Fruit fly (Drosophila melanogaster) whole organism, wandering third instar larva: ENCODE results near the gene CG11590.

ENCODE experiments used
- Abd-B ChIP-seq: fragments of >200 bp; optimal IDR thresholded peaks from 2 replicates; lab custom pipeline; 2017; ENCODE audit warnings: missing biosample characterization, missing genetic modification characterization
- CG32264 ChIP-seq: fragments of 200-800 bp; sonication (Bioruptor generic); optimal IDR thresholded peaks from 2 replicates; lab custom pipeline; 2016; ENCODE audit warnings: missing biosample characterization, missing genetic modification characterization
- CG9705 ChIP-seq: fragments of 200-800 bp; sonication (Bioruptor generic); optimal IDR thresholded peaks from 2 replicates; lab custom pipeline; 2018; ENCODE audit warnings: missing biosample characterization, mild to moderate bottlenecking, missing genetic modification characterization
- CrebA ChIP-seq: fragments of 200-800 bp; sonication (Bioruptor generic); optimal IDR thresholded peaks from 2 replicates; lab custom pipeline; 2016; ENCODE audit warnings: missing biosample characterization, mild to moderate bottlenecking, missing genetic modification characterization, borderline replicate concordance
- Dfd ChIP-seq: fragments of >200 bp; optimal IDR thresholded peaks from 2 replicates; lab custom pipeline; 2017; ENCODE audit warnings: missing biosample characterization, missing genetic modification characterization
- Dif ChIP-seq: fragments of 200-275, 200-300 bp; sonication (Bioruptor generic); optimal IDR thresholded peaks from 2 replicates; lab custom pipeline; 2018; ENCODE audit warnings: missing biosample characterization, missing genetic modification characterization; ENCODE audit not compliant: partially characterized antibody
- GATAd ChIP-seq: sonication (Bioruptor generic); optimal IDR thresholded peaks from 2 replicates; lab custom pipeline; 2016; ENCODE audit warnings: missing biosample characterization, missing genetic modification characterization
- HLH106 ChIP-seq: fragments of 200-800 bp; optimal IDR thresholded peaks from 3 replicates; lab custom pipeline; 2019; ENCODE audit warnings: missing biosample characterization, mild to moderate bottlenecking, missing genetic modification characterization, moderate library complexity
- Hnf4 ChIP-seq: fragments of 200-800 bp; sonication (Bioruptor generic); optimal IDR thresholded peaks from 2 replicates; lab custom pipeline; 2016; ENCODE audit warnings: missing biosample characterization, mild to moderate bottlenecking, missing genetic modification characterization
- Hr78 ChIP-seq: fragments of >200 bp; optimal IDR thresholded peaks from 2 replicates; lab custom pipeline; 2017; ENCODE audit warnings: missing biosample characterization, missing genetic modification characterization
- Hr83 ChIP-seq: fragments of 200-300 bp; sonication (Bioruptor generic); optimal IDR thresholded peaks from 2 replicates; lab custom pipeline; 2016; ENCODE audit warnings: missing biosample characterization, mild to moderate bottlenecking, missing genetic modification characterization, moderate library complexity; ENCODE audit not compliant: poor library complexity, severe bottlenecking
- Jra ChIP-seq: sonication (Bioruptor generic); optimal IDR thresholded peaks from 2 replicates; lab custom pipeline; 2016; ENCODE audit warnings: missing biosample characterization, missing genetic modification characterization
- Mio ChIP-seq: sonication (Bioruptor generic); optimal IDR thresholded peaks from 2 replicates; lab custom pipeline; 2016; ENCODE audit warnings: missing biosample characterization, missing genetic modification characterization
- Myc ChIP-seq: fragments of >200 bp; optimal IDR thresholded peaks from 2 replicates; lab custom pipeline; 2017
- N ChIP-seq: fragments of >200 bp; optimal IDR thresholded peaks from 2 replicates; lab custom pipeline; 2018; ENCODE audit warnings: missing biosample characterization, missing external identifiers, missing genetic modification characterization
- OdsH ChIP-seq: fragments of 200-800 bp; sonication (Bioruptor generic); optimal IDR thresholded peaks from 2 replicates; lab custom pipeline; 2016; ENCODE audit warnings: missing biosample characterization, mild to moderate bottlenecking, missing genetic modification characterization
- Rel ChIP-seq, 2 experiments: fragments of 200-800 bp; sonication (Bioruptor generic) in 1 of 2; optimal IDR thresholded peaks; 2 replicates in 1 of 2; 3 replicates in 1 of 2; lab custom pipeline; 2016 to 2019; ENCODE audit warnings: mild to moderate bottlenecking in 2 of 2, missing biosample characterization in 2 of 2, missing genetic modification characterization in 2 of 2, moderate library complexity in 1 of 2
- Sp1 ChIP-seq: fragments of 200-800 bp; sonication (Bioruptor generic); optimal IDR thresholded peaks from 3 replicates; lab custom pipeline; 2019; ENCODE audit warnings: missing biosample characterization, mild to moderate bottlenecking, missing genetic modification characterization, moderate library complexity
- Vsx2 ChIP-seq: fragments of 200-300, 225-300 bp; sonication (Bioruptor generic); optimal IDR thresholded peaks from 2 replicates; lab custom pipeline; 2018; ENCODE audit warnings: missing biosample characterization, missing genetic modification characterization; ENCODE audit not compliant: partially characterized antibody
- br ChIP-seq: fragments of 200-800 bp; sonication (Bioruptor generic); optimal IDR thresholded peaks from 2 replicates; lab custom pipeline; 2016; ENCODE audit warnings: missing biosample characterization, missing genetic modification characterization
- brk ChIP-seq: fragments of 200-800 bp; sonication (Bioruptor generic); optimal IDR thresholded peaks from 2 replicates; lab custom pipeline; 2016; ENCODE audit warnings: missing biosample characterization, mild to moderate bottlenecking, missing genetic modification characterization
- dl ChIP-seq, 2 experiments: fragments of 175-275, 200-275 bp in 1 of 2; fragments of 200-275 bp in 1 of 2; sonication (Bioruptor generic); optimal IDR thresholded peaks; lab custom pipeline; 2018; ENCODE audit warnings: mild to moderate bottlenecking in 2 of 2, missing biosample characterization in 2 of 2, missing genetic modification characterization in 2 of 2, moderate library complexity in 2 of 2; ENCODE audit not compliant: partially characterized antibody in 2 of 2, insufficient read depth in 1 of 2
- dmrt93B ChIP-seq: fragments of 200-800 bp; sonication (Bioruptor generic); optimal IDR thresholded peaks from 2 replicates; lab custom pipeline; 2018; ENCODE audit warnings: missing biosample characterization, mild to moderate bottlenecking, missing genetic modification characterization
- dsf ChIP-seq: sonication (Bioruptor generic); optimal IDR thresholded peaks from 2 replicates; lab custom pipeline; 2016; ENCODE audit warnings: missing biosample characterization, missing genetic modification characterization, borderline replicate concordance
- ey ChIP-seq: fragments of 200-800 bp; sonication (Bioruptor generic); optimal IDR thresholded peaks from 2 replicates; lab custom pipeline; 2016; ENCODE audit warnings: missing biosample characterization, missing genetic modification characterization
- foxo ChIP-seq, 2 experiments: fragments of 200-800 bp; sonication (Bioruptor generic); optimal IDR thresholded peaks; 2 replicates in 1 of 2; 3 replicates in 1 of 2; lab custom pipeline; 2016 to 2017; ENCODE audit warnings: missing biosample characterization in 2 of 2, missing genetic modification characterization in 2 of 2
- fru ChIP-seq: fragments of 200-800 bp; sonication (Bioruptor generic); optimal IDR thresholded peaks from 3 replicates; lab custom pipeline; 2016; ENCODE audit warnings: missing biosample characterization, mild to moderate bottlenecking, missing genetic modification characterization
- h ChIP-seq: fragments of 200-800 bp; sonication (Bioruptor generic); optimal IDR thresholded peaks from 3 replicates; lab custom pipeline; 2016; ENCODE audit warnings: missing biosample characterization, mild to moderate bottlenecking, missing genetic modification characterization
- jim ChIP-seq: fragments of 175-275, 200-325 bp; sonication (Bioruptor generic); optimal IDR thresholded peaks from 2 replicates; lab custom pipeline; 2016; ENCODE audit warnings: missing biosample characterization, mild to moderate bottlenecking, missing genetic modification characterization
- lola ChIP-seq: fragments of >200 bp; optimal IDR thresholded peaks from 2 replicates; lab custom pipeline; 2017; ENCODE audit warnings: missing biosample characterization, missing genetic modification characterization
- pan ChIP-seq: fragments of >200 bp; optimal IDR thresholded peaks from 2 replicates; lab custom pipeline; 2017
- psq ChIP-seq: fragments of 200-800 bp; sonication (Bioruptor generic); optimal IDR thresholded peaks from 3 replicates; lab custom pipeline; 2017; ENCODE audit warnings: missing biosample characterization, mild to moderate bottlenecking, missing genetic modification characterization, moderate library complexity
- rgr ChIP-seq: fragments of 200-800 bp; sonication (Bioruptor generic); optimal IDR thresholded peaks from 3 replicates; lab custom pipeline; 2016; ENCODE audit warnings: missing biosample characterization, mild to moderate bottlenecking, missing genetic modification characterization
- sage ChIP-seq: fragments of 200-800 bp; sonication (Bioruptor generic); optimal IDR thresholded peaks from 2 replicates; lab custom pipeline; 2016; ENCODE audit warnings: missing biosample characterization, mild to moderate bottlenecking, missing genetic modification characterization
- sv ChIP-seq: fragments of 200-800 bp; sonication (Bioruptor generic); optimal IDR thresholded peaks from 3 replicates; lab custom pipeline; 2016; ENCODE audit warnings: missing biosample characterization, missing genetic modification characterization
- tai ChIP-seq: sonication (Bioruptor generic); optimal IDR thresholded peaks from 2 replicates; lab custom pipeline; 2016; ENCODE audit warnings: missing biosample characterization, missing genetic modification characterization
- usp ChIP-seq: fragments of >200 bp; optimal IDR thresholded peaks from 2 replicates; lab custom pipeline; 2017; ENCODE audit warnings: missing biosample characterization, missing genetic modification characterization
- woc ChIP-seq: sonication (Bioruptor generic); optimal IDR thresholded peaks from 2 replicates; lab custom pipeline; 2016; ENCODE audit warnings: missing biosample characterization, mild to moderate bottlenecking, missing genetic modification characterization

The CG11590 gene

DNA sequence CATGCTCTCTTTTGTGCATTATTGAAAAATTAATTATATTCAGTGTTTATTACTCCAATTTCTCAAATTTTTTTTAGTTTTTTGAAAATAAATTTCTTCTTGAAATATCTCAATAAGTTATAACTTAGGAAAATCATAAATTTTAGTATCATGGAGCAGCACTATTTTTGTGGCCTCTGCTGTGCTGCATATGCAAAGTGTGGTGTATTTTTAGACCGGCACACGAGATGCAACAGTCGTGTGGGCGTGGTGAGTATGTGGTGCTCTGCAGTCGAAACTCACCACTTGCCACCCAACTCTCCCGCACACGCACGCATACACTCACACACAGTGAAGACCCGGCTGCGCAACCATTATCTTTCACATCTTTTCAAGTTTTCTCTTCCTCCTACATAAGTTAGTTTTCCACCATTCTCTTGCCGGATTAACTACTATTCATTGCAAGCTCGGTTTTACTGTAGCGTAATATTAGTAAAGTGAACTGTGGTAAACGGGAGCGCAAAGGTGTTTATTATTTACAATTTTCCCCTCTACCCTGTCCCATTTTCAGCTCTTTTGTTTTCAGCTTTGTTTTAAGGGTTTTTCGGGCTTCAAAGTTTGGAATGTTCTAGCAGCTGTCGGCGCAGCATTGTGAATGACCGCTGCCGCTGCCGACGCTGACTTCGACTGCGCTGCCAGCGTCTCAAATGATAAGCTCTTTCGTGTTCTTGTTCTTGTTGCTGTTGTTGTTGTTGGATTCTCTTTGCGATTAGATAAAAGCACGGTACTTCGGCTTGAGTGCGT is 8.6 kb downstream of the CG11590 start (continued):
- TF ChIP-seq Vsx2 (GFP tag; lab: Kevin White, UChicago): no peak

dm6 chrX:14209209-14209781 is 9.3 kb downstream of the CG11590 start:
- no peak for TF ChIP-seq Vsx2 (GFP tag; lab: Kevin White, UChicago)
- TF ChIP-seq Rel (GFP tag; optimal IDR thresholded peaks at IDR 0.05; lab: Kevin White, UChicago): no peak
- peak; percentile 62 for TF ChIP-seq Rel (tag; optimal IDR thresholded peaks at IDR 0.05; lab: Kevin White, UChicago)
- no peak for TF ChIP-seq sv
- TF ChIP-seq GATAd (GFP tag; lab: Kevin White, UChicago): no peak
- no peak for TF ChIP-seq OdsH
- peak; percentile 19 for TF ChIP-seq h (GFP tag; lab: Kevin White, UChicago)
- no peak for TF ChIP-seq Hr83 (GFP tag; lab: Kevin White, UChicago)
- TF ChIP-seq CG32264: no peak
- no peak for TF ChIP-seq lola (GFP tag; lab: Kevin White, UChicago)
- TF ChIP-seq Dif (GFP tag; lab: Kevin White, UChicago): no peak
- TF ChIP-seq foxo (GFP tag; optimal IDR thresholded peaks at IDR 0.05; lab: Kevin White, UChicago): peak in 1 of 2 experiments; percentile 28
- TF ChIP-seq fru: peak; percentile 2
- no peak for TF ChIP-seq HLH106 (tag; lab: Kevin White, UChicago)
- no peak for TF ChIP-seq dsf (GFP tag; lab: Kevin White, UChicago)
- peak; percentile 2 for TF ChIP-seq Sp1 (GFP tag; lab: Kevin White, UChicago)
- TF ChIP-seq pan (lab: Kevin White, UChicago): no peak
- TF ChIP-seq ey: peak; percentile 20
- TF ChIP-seq br: no peak
- no peak for TF ChIP-seq CG9705
- no peak for TF ChIP-seq Mio (GFP tag; lab: Kevin White, UChicago)
- TF ChIP-seq woc (GFP tag; lab: Kevin White, UChicago): no peak
- TF ChIP-seq Hr78 (GFP tag; lab: Kevin White, UChicago): no peak
- TF ChIP-seq tai (GFP tag; lab: Kevin White, UChicago): no peak

DNA sequence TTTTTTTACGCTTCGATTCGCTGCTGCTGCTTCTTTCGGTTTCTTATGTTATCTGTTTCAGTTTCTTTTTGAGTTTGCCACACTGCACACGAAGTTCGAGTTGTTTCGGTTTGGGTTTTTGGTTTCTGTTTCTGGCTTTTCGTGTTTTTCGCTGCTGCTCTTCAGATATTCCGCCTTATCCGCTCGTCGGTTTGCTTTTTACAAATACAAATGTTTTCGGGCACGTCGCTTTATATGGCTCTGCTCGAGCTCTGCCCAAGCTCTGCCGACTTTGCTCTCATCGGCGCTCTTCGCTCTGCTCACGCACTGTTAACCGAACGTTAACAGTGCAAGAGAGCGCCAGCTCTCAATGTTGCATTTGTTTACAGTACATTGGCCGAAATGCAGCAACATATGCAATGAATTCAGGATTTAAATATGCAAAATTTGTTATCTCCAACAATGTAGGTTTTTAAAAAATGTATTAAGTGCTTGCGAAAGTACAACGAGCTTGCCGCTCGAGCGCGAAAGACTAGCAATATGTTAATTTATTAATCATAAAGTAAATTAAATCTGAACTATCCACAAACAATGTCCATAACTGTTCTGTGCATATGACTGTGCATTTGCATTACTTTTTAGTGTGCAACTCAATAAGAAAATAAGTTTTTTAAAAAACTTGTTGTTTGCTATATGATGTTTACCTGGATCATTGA is 11.4 kb downstream of the CG11590 start:
- TF ChIP-seq Hr78 (GFP tag; lab: Kevin White, UChicago) (no peak), Vsx2 (GFP tag; lab: Kevin White, UChicago) (peak; percentile 24), fru (peak; percentile 31), sage (GFP tag; lab: Kevin White, UChicago) (no peak), pan (lab: Kevin White, UChicago) (no peak), Dfd (GFP tag; lab: Kevin White, UChicago) (no peak), rgr (no peak), GATAd (GFP tag; lab: Kevin White, UChicago) (no peak), lola (GFP tag; lab: Kevin White, UChicago) (no peak), h (GFP tag; lab: Kevin White, UChicago) (peak; percentile 2), Hr83 (GFP tag; lab: Kevin White, UChicago) (no peak), foxo (GFP tag; optimal IDR thresholded peaks at IDR 0.05; lab: Kevin White, UChicago) (peak in 1 of 2 experiments; percentile 7), ey (no peak), dsf (GFP tag; lab: Kevin White, UChicago) (no peak), Rel (GFP tag; optimal IDR thresholded peaks at IDR 0.05; lab: Kevin White, UChicago) (no peak), Rel (tag; optimal IDR thresholded peaks at IDR 0.05; lab: Kevin White, UChicago) (peak; percentile 53), Jra (no peak), woc (GFP tag; lab: Kevin White, UChicago) (peak; percentile 23), br (no peak), dmrt93B (GFP tag; lab: Kevin White, UChicago) (no peak), tai (GFP tag; lab: Kevin White, UChicago) (no peak), brk (GFP tag; lab: Kevin White, UChicago) (no peak), Sp1 (GFP tag; lab: Kevin White, UChicago) (no peak), CG9705 (no peak), sv (no peak), psq (GFP tag; lab: Kevin White, UChicago) (peak; percentile 55), jim (GFP tag; lab: Kevin White, UChicago) (no peak), Hnf4 (GFP tag; lab: Kevin White, UChicago) (no peak), Dif (GFP tag; lab: Kevin White, UChicago) (peak; percentile 66), usp (no peak), N (GFP tag; lab: Kevin White, UChicago) (no peak), CrebA (GFP tag; lab: Kevin White, UChicago) (peak; percentile 29), Myc (no peak), Abd-B (GFP tag; lab: Kevin White, UChicago) (no peak), CG32264 (no peak), dl (GFP tag; optimal IDR thresholded peaks at IDR 0.05; lab: Kevin White, UChicago; ENCODE audit: insufficient read depth in 1 of 2, partially characterized antibody in 2 of 2) (peak in 1 of 2 experiments; percentile 44), HLH106 (tag; lab: Kevin White, UChicago) (no peak), OdsH (no peak), Mio (GFP tag; lab: Kevin White, UChicago) (no peak)
